Worm (Caenorhabditis elegans) whole organism, L3 larva: ENCODE data around the gene ebp-1.

Experiments
- ama-1 ChIP-seq: fragments of 150-350 bp; optimal IDR thresholded peaks from 2 replicates; lab custom pipeline; 2018
- egl-27 ChIP-seq: sonication (generic microtip); optimal IDR thresholded peaks from 4 replicates; lab custom pipeline; 2017; ENCODE audit warnings: missing biosample characterization, missing genetic modification reagents, missing genetic modification characterization
- elt-1 ChIP-seq: fragments of 150-350 bp; optimal IDR thresholded peaks from 2 replicates; lab custom pipeline; 2014; ENCODE audit warnings: missing biosample characterization, missing genetic modification characterization
- fos-1 ChIP-seq: fragments of 150-350 bp; optimal IDR thresholded peaks from 2 replicates; lab custom pipeline; 2014; ENCODE audit warnings: missing biosample characterization, missing genetic modification characterization
- nfya-1 ChIP-seq: sonication (generic microtip); optimal IDR thresholded peaks from 2 replicates; lab custom pipeline; 2017; ENCODE audit warnings: missing genetic modification characterization, mild to moderate bottlenecking, missing compliant biosample characterization, antibody characterized with exemption, moderate library complexity; ENCODE audit not compliant: insufficient read depth
- nhr-76 ChIP-seq: fragments of 150-350 bp; sonication (generic microtip); optimal IDR thresholded peaks from 5 replicates; lab custom pipeline; 2014; ENCODE audit warnings: missing biosample characterization, missing genetic modification characterization
- skn-1 ChIP-seq: fragments of 150-350 bp; optimal IDR thresholded peaks from 2 replicates; lab custom pipeline; 2014; ENCODE audit warnings: missing biosample characterization, missing genetic modification characterization
- tbx-2 ChIP-seq: sonication (generic microtip); optimal IDR thresholded peaks from 2 replicates; lab custom pipeline; 2016; ENCODE audit warnings: mild to moderate bottlenecking, missing genetic modification characterization, missing compliant biosample characterization

DNA sequence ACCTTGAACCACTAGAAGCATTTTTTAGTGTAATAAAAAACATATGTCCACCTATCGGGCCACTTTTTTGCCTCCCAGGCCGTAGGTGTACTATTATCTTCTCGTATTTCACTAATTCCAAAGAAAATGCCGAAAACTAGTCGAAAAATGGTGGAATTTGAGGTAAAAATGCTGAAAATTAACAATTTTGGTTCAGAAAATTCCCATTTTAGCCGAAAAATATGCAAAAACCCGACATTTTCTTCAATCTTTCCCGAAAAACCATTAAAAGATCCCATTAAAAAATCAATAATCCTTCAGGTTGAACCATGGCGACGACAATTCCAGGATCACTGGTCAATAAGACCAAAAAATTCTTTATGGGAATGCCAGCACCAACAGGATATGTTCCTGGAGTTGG lies 21.2 kb upstream of the ebp-1 start, which contains the start of gene prp-6:
- no peak for TF ChIP-seq nfya-1 (tag; lab: Kevin White, UChicago)
- no peak for TF ChIP-seq fos-1
- no peak for TF ChIP-seq skn-1 (tag; lab: Kevin White, UChicago)
- no peak for TF ChIP-seq elt-1 (tag; lab: Kevin White, UChicago)
- TF ChIP-seq egl-27 (tag; lab: Kevin White, UChicago) = no peak
- TF ChIP-seq nhr-76 (tag; lab: Kevin White, UChicago) = no peak
- no peak for TF ChIP-seq ama-1 (lab: Kevin White, UChicago)
- TF ChIP-seq tbx-2 = no peak
